Fruit fly (Drosophila melanogaster) whole organism, wandering third instar larva: Measurements from ENCODE around the gene CG43774.
A peak's percentile ranks its signal among the peaks of the same experiment; 100 is the strongest.

ENCODE experiments used
- Abd-B ChIP-seq: fragments of >200 bp; optimal IDR thresholded peaks from 2 replicates; lab custom pipeline; 2017; ENCODE audit warnings: missing biosample characterization, missing genetic modification characterization
- CG32264 ChIP-seq: fragments of 200-800 bp; sonication (Bioruptor generic); optimal IDR thresholded peaks from 2 replicates; lab custom pipeline; 2016; ENCODE audit warnings: missing biosample characterization, missing genetic modification characterization
- CG9705 ChIP-seq: fragments of 200-800 bp; sonication (Bioruptor generic); optimal IDR thresholded peaks from 2 replicates; lab custom pipeline; 2018; ENCODE audit warnings: missing biosample characterization, mild to moderate bottlenecking, missing genetic modification characterization
- CrebA ChIP-seq: fragments of 200-800 bp; sonication (Bioruptor generic); optimal IDR thresholded peaks from 2 replicates; lab custom pipeline; 2016; ENCODE audit warnings: missing biosample characterization, mild to moderate bottlenecking, missing genetic modification characterization, borderline replicate concordance
- Dfd ChIP-seq: fragments of >200 bp; optimal IDR thresholded peaks from 2 replicates; lab custom pipeline; 2017; ENCODE audit warnings: missing biosample characterization, missing genetic modification characterization
- Dif ChIP-seq: fragments of 200-275, 200-300 bp; sonication (Bioruptor generic); optimal IDR thresholded peaks from 2 replicates; lab custom pipeline; 2018; ENCODE audit warnings: missing biosample characterization, missing genetic modification characterization; ENCODE audit not compliant: partially characterized antibody
- GATAd ChIP-seq: sonication (Bioruptor generic); optimal IDR thresholded peaks from 2 replicates; lab custom pipeline; 2016; ENCODE audit warnings: missing biosample characterization, missing genetic modification characterization
- HLH106 ChIP-seq: fragments of 200-800 bp; optimal IDR thresholded peaks from 3 replicates; lab custom pipeline; 2019; ENCODE audit warnings: missing biosample characterization, mild to moderate bottlenecking, missing genetic modification characterization, moderate library complexity
- Hnf4 ChIP-seq: fragments of 200-800 bp; sonication (Bioruptor generic); optimal IDR thresholded peaks from 2 replicates; lab custom pipeline; 2016; ENCODE audit warnings: missing biosample characterization, mild to moderate bottlenecking, missing genetic modification characterization
- Hr78 ChIP-seq: fragments of >200 bp; optimal IDR thresholded peaks from 2 replicates; lab custom pipeline; 2017; ENCODE audit warnings: missing biosample characterization, missing genetic modification characterization
- Hr83 ChIP-seq: fragments of 200-300 bp; sonication (Bioruptor generic); optimal IDR thresholded peaks from 2 replicates; lab custom pipeline; 2016; ENCODE audit warnings: missing biosample characterization, mild to moderate bottlenecking, missing genetic modification characterization, moderate library complexity; ENCODE audit not compliant: poor library complexity, severe bottlenecking
- Jra ChIP-seq: sonication (Bioruptor generic); optimal IDR thresholded peaks from 2 replicates; lab custom pipeline; 2016; ENCODE audit warnings: missing biosample characterization, missing genetic modification characterization
- Mio ChIP-seq: sonication (Bioruptor generic); optimal IDR thresholded peaks from 2 replicates; lab custom pipeline; 2016; ENCODE audit warnings: missing biosample characterization, missing genetic modification characterization
- Myc ChIP-seq: fragments of >200 bp; optimal IDR thresholded peaks from 2 replicates; lab custom pipeline; 2017
- N ChIP-seq: fragments of >200 bp; optimal IDR thresholded peaks from 2 replicates; lab custom pipeline; 2018; ENCODE audit warnings: missing biosample characterization, missing external identifiers, missing genetic modification characterization
- OdsH ChIP-seq: fragments of 200-800 bp; sonication (Bioruptor generic); optimal IDR thresholded peaks from 2 replicates; lab custom pipeline; 2016; ENCODE audit warnings: missing biosample characterization, mild to moderate bottlenecking, missing genetic modification characterization
- Rel ChIP-seq, 2 experiments: fragments of 200-800 bp; sonication (Bioruptor generic) in 1 of 2; optimal IDR thresholded peaks; 2 replicates in 1 of 2; 3 replicates in 1 of 2; lab custom pipeline; 2016 to 2019; ENCODE audit warnings: mild to moderate bottlenecking in 2 of 2, missing biosample characterization in 2 of 2, missing genetic modification characterization in 2 of 2, moderate library complexity in 1 of 2
- Sp1 ChIP-seq: fragments of 200-800 bp; sonication (Bioruptor generic); optimal IDR thresholded peaks from 3 replicates; lab custom pipeline; 2019; ENCODE audit warnings: missing biosample characterization, mild to moderate bottlenecking, missing genetic modification characterization, moderate library complexity
- Vsx2 ChIP-seq: fragments of 200-300, 225-300 bp; sonication (Bioruptor generic); optimal IDR thresholded peaks from 2 replicates; lab custom pipeline; 2018; ENCODE audit warnings: missing biosample characterization, missing genetic modification characterization; ENCODE audit not compliant: partially characterized antibody
- br ChIP-seq: fragments of 200-800 bp; sonication (Bioruptor generic); optimal IDR thresholded peaks from 2 replicates; lab custom pipeline; 2016; ENCODE audit warnings: missing biosample characterization, missing genetic modification characterization
- brk ChIP-seq: fragments of 200-800 bp; sonication (Bioruptor generic); optimal IDR thresholded peaks from 2 replicates; lab custom pipeline; 2016; ENCODE audit warnings: missing biosample characterization, mild to moderate bottlenecking, missing genetic modification characterization
- dl ChIP-seq, 2 experiments: fragments of 175-275, 200-275 bp in 1 of 2; fragments of 200-275 bp in 1 of 2; sonication (Bioruptor generic); optimal IDR thresholded peaks; lab custom pipeline; 2018; ENCODE audit warnings: mild to moderate bottlenecking in 2 of 2, missing biosample characterization in 2 of 2, missing genetic modification characterization in 2 of 2, moderate library complexity in 2 of 2; ENCODE audit not compliant: partially characterized antibody in 2 of 2, insufficient read depth in 1 of 2
- dmrt93B ChIP-seq: fragments of 200-800 bp; sonication (Bioruptor generic); optimal IDR thresholded peaks from 2 replicates; lab custom pipeline; 2018; ENCODE audit warnings: missing biosample characterization, mild to moderate bottlenecking, missing genetic modification characterization
- dsf ChIP-seq: sonication (Bioruptor generic); optimal IDR thresholded peaks from 2 replicates; lab custom pipeline; 2016; ENCODE audit warnings: missing biosample characterization, missing genetic modification characterization, borderline replicate concordance
- ey ChIP-seq: fragments of 200-800 bp; sonication (Bioruptor generic); optimal IDR thresholded peaks from 2 replicates; lab custom pipeline; 2016; ENCODE audit warnings: missing biosample characterization, missing genetic modification characterization
- foxo ChIP-seq, 2 experiments: fragments of 200-800 bp; sonication (Bioruptor generic); optimal IDR thresholded peaks; 2 replicates in 1 of 2; 3 replicates in 1 of 2; lab custom pipeline; 2016 to 2017; ENCODE audit warnings: missing biosample characterization in 2 of 2, missing genetic modification characterization in 2 of 2
- fru ChIP-seq: fragments of 200-800 bp; sonication (Bioruptor generic); optimal IDR thresholded peaks from 3 replicates; lab custom pipeline; 2016; ENCODE audit warnings: missing biosample characterization, mild to moderate bottlenecking, missing genetic modification characterization
- h ChIP-seq: fragments of 200-800 bp; sonication (Bioruptor generic); optimal IDR thresholded peaks from 3 replicates; lab custom pipeline; 2016; ENCODE audit warnings: missing biosample characterization, mild to moderate bottlenecking, missing genetic modification characterization
- jim ChIP-seq: fragments of 175-275, 200-325 bp; sonication (Bioruptor generic); optimal IDR thresholded peaks from 2 replicates; lab custom pipeline; 2016; ENCODE audit warnings: missing biosample characterization, mild to moderate bottlenecking, missing genetic modification characterization
- lola ChIP-seq: fragments of >200 bp; optimal IDR thresholded peaks from 2 replicates; lab custom pipeline; 2017; ENCODE audit warnings: missing biosample characterization, missing genetic modification characterization
- pan ChIP-seq: fragments of >200 bp; optimal IDR thresholded peaks from 2 replicates; lab custom pipeline; 2017
- psq ChIP-seq: fragments of 200-800 bp; sonication (Bioruptor generic); optimal IDR thresholded peaks from 3 replicates; lab custom pipeline; 2017; ENCODE audit warnings: missing biosample characterization, mild to moderate bottlenecking, missing genetic modification characterization, moderate library complexity
- rgr ChIP-seq: fragments of 200-800 bp; sonication (Bioruptor generic); optimal IDR thresholded peaks from 3 replicates; lab custom pipeline; 2016; ENCODE audit warnings: missing biosample characterization, mild to moderate bottlenecking, missing genetic modification characterization
- sage ChIP-seq: fragments of 200-800 bp; sonication (Bioruptor generic); optimal IDR thresholded peaks from 2 replicates; lab custom pipeline; 2016; ENCODE audit warnings: missing biosample characterization, mild to moderate bottlenecking, missing genetic modification characterization
- sv ChIP-seq: fragments of 200-800 bp; sonication (Bioruptor generic); optimal IDR thresholded peaks from 3 replicates; lab custom pipeline; 2016; ENCODE audit warnings: missing biosample characterization, missing genetic modification characterization
- tai ChIP-seq: sonication (Bioruptor generic); optimal IDR thresholded peaks from 2 replicates; lab custom pipeline; 2016; ENCODE audit warnings: missing biosample characterization, missing genetic modification characterization
- usp ChIP-seq: fragments of >200 bp; optimal IDR thresholded peaks from 2 replicates; lab custom pipeline; 2017; ENCODE audit warnings: missing biosample characterization, missing genetic modification characterization
- woc ChIP-seq: sonication (Bioruptor generic); optimal IDR thresholded peaks from 2 replicates; lab custom pipeline; 2016; ENCODE audit warnings: missing biosample characterization, mild to moderate bottlenecking, missing genetic modification characterization

The CG43774 gene

dm6 chr2L:4028026-4028425 lies 19.6 kb downstream of the CG43774 start:
- TF ChIP-seq rgr (no peak), HLH106 (tag; lab: Kevin White, UChicago) (no peak), fru (GFP tag; lab: Kevin White, UChicago) (no peak), dl (GFP tag; optimal IDR thresholded peaks at IDR 0.05; lab: Kevin White, UChicago; ENCODE audit: insufficient read depth in 1 of 2, partially characterized antibody in 2 of 2) (peak in 1 of 2 experiments; percentile 12)
- TF ChIP-seq, all 38 proteins: peak for 1

dm6 chr2L:4028697-4029096 lies 20.2 kb downstream of the CG43774 start:
- TF ChIP-seq rgr (no peak), Myc (lab: Kevin White, UChicago) (no peak), psq (peak; percentile 96), lola (GFP tag; lab: Kevin White, UChicago) (no peak), CrebA (no peak), ey (GFP tag; lab: Kevin White, UChicago) (no peak), Hr78 (no peak), Rel (GFP tag; optimal IDR thresholded peaks at IDR 0.05; lab: Kevin White, UChicago) (no peak), Rel (tag; optimal IDR thresholded peaks at IDR 0.05; lab: Kevin White, UChicago) (no peak), brk (GFP tag; lab: Kevin White, UChicago) (no peak), pan (lab: Kevin White, UChicago) (no peak), Hr83 (GFP tag; lab: Kevin White, UChicago) (no peak), dmrt93B (GFP tag; lab: Kevin White, UChicago) (no peak), dl (GFP tag; optimal IDR thresholded peaks at IDR 0.05; lab: Kevin White, UChicago; ENCODE audit: insufficient read depth in 1 of 2, partially characterized antibody in 2 of 2) (peak in 1 of 2 experiments; percentile 7), Dif (GFP tag; lab: Kevin White, UChicago) (no peak), GATAd (GFP tag; lab: Kevin White, UChicago) (no peak), h (GFP tag; lab: Kevin White, UChicago) (no peak), fru (GFP tag; lab: Kevin White, UChicago) (peak; percentile 38), br (GFP tag; lab: Kevin White, UChicago) (no peak), OdsH (GFP tag; lab: Kevin White, UChicago) (no peak)

dm6 chr2L:4030236-4030943 lies 21.9 kb downstream of the CG43774 start:
- TF ChIP-seq Abd-B (GFP tag; lab: Kevin White, UChicago) (no peak), fru (GFP tag; lab: Kevin White, UChicago) (peak; percentile 29), ey (GFP tag; lab: Kevin White, UChicago) (peak; percentile 53), dsf (GFP tag; lab: Kevin White, UChicago) (no peak), pan (lab: Kevin White, UChicago) (no peak), HLH106 (tag; lab: Kevin White, UChicago) (peak; percentile 62), CG32264 (no peak), CrebA (no peak), Rel (GFP tag; optimal IDR thresholded peaks at IDR 0.05; lab: Kevin White, UChicago) (no peak), Rel (tag; optimal IDR thresholded peaks at IDR 0.05; lab: Kevin White, UChicago) (no peak), Sp1 (peak; percentile 33), Dfd (GFP tag; lab: Kevin White, UChicago) (peak; percentile 54), h (GFP tag; lab: Kevin White, UChicago) (peak; percentile 58), usp (GFP tag; lab: Kevin White, UChicago) (no peak), br (GFP tag; lab: Kevin White, UChicago) (peak; percentile 42), brk (GFP tag; lab: Kevin White, UChicago) (no peak), Hr78 (no peak), sage (GFP tag; lab: Kevin White, UChicago) (no peak), foxo (GFP tag; optimal IDR thresholded peaks at IDR 0.05; lab: Kevin White, UChicago) (peak in 1 of 2 experiments; percentile 52), OdsH (GFP tag; lab: Kevin White, UChicago) (peak; percentile 36), tai (GFP tag; lab: Kevin White, UChicago) (no peak), psq (peak; percentile 44), Mio (GFP tag; lab: Kevin White, UChicago) (no peak), lola (GFP tag; lab: Kevin White, UChicago) (no peak), sv (GFP tag; lab: Kevin White, UChicago) (peak; percentile 6), dmrt93B (GFP tag; lab: Kevin White, UChicago) (no peak), Dif (GFP tag; lab: Kevin White, UChicago) (peak; percentile 94), Jra (GFP tag; lab: Kevin White, UChicago) (no peak), Hr83 (GFP tag; lab: Kevin White, UChicago) (no peak), N (GFP tag; lab: Kevin White, UChicago) (no peak), rgr (peak; percentile 52), CG9705 (GFP tag; lab: Kevin White, UChicago) (no peak), woc (GFP tag; lab: Kevin White, UChicago) (peak; percentile 68), Myc (lab: Kevin White, UChicago) (no peak), GATAd (GFP tag; lab: Kevin White, UChicago) (no peak), jim (GFP tag; lab: Kevin White, UChicago) (no peak), Vsx2 (GFP tag; lab: Kevin White, UChicago) (peak; percentile 97), dl (GFP tag; optimal IDR thresholded peaks at IDR 0.05; lab: Kevin White, UChicago; ENCODE audit: insufficient read depth in 1 of 2, partially characterized antibody in 2 of 2) (peak; percentile 36 to 44), Hnf4 (peak; percentile 39)
